Worm (Caenorhabditis elegans): ENCODE results near the gene pqn-54.

The pqn-54 gene

ce11 chrV:1499140-1499539 is 34.4 kb downstream of the pqn-54 start, which contains the start of gene sru-27:
Gene sru-27, plus strand, starts transcription at chrV:1499440.
- TF ChIP-seq nhr-11 (tag; optimal IDR thresholded peaks at IDR 0.05) (no peak), ama-1 (optimal IDR thresholded peaks at IDR 0.05) (no peak), aly-2 (tag; optimal IDR thresholded peaks at IDR 0.05) (no peak), elt-3 (tag; optimal IDR thresholded peaks at IDR 0.05) (no peak), ztf-4 (tag; optimal IDR thresholded peaks at IDR 0.05) (no peak)

DNA sequence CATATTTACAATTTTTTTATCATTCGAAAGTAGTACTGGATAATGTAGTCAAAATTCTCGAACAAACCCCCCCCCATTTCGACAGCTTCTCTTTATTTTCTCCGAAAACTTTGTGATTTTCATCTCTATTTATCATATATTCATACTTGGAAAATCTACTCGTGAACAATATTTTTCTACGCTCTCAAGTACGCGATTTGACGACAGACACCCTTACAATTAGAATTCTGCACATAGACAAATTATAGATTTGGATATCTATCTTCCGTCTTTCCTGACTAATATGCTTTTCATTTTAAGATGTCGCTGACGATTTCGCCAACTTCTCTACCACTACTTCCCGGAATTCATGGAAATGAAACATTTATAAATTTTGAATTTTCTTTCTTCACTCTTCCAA is 41.2 kb downstream of the pqn-54 start, which contains the start of gene sru-28:
Gene sru-28, plus strand, starts transcription at position 301 of the 400 bp plus-strand sequence.
- TF ChIP-seq ama-1 (optimal IDR thresholded peaks at IDR 0.05) (no peak), ceh-28 (tag; optimal IDR thresholded peaks at IDR 0.05) (no peak), nhr-28 (tag; optimal IDR thresholded peaks at IDR 0.05) (no peak), nhr-237 (tag; optimal IDR thresholded peaks at IDR 0.05) (no peak), ceh-82 (tag; optimal IDR thresholded peaks at IDR 0.05) (no peak), R02D3.7 (tag; optimal IDR thresholded peaks at IDR 0.05) (no peak), egl-5 (tag; optimal IDR thresholded peaks at IDR 0.05) (no peak)

DNA sequence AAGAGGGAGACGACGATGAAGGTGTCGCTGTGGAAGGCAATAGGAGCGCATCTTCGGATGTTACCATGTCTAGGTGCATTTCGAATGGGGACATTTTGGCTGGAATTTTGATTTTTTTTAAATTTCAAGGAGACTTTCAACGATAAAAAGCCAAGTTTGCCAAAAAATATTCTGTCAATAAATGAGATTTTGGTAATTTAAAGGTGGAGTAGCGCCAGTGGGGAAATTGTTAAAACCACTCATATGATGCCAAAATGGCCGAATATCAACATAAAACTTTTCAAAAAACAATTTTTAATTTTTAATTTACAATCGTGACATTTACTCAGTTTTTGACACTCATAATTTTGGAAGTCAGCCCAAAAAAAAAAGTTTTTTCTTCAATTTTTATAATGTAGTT is 46.7 kb downstream of the pqn-54 start, which contains the start of gene nhr-260:
Gene nhr-260, minus strand, starts transcription at position 101 of the 400 bp plus-strand sequence.
- TF ChIP-seq elt-3 (tag; optimal IDR thresholded peaks at IDR 0.05) (no peak), nhr-11 (tag; optimal IDR thresholded peaks at IDR 0.05) (no peak), ceh-28 (tag; optimal IDR thresholded peaks at IDR 0.05) (no peak), unc-39 (tag; optimal IDR thresholded peaks at IDR 0.05) (no peak), nhr-23 (tag; optimal IDR thresholded peaks at IDR 0.05) (no peak), sea-2 (GFP tag; optimal IDR thresholded peaks at IDR 0.05) (no peak), elt-1 (tag; optimal IDR thresholded peaks at IDR 0.05) (no peak), fkh-2 (tag; optimal IDR thresholded peaks at IDR 0.05) (no peak), ztf-4 (tag; optimal IDR thresholded peaks at IDR 0.05) (no peak), daf-12 (tag; optimal IDR thresholded peaks at IDR 0.05) (no peak), mdl-1 (tag; optimal IDR thresholded peaks at IDR 0.05) (no peak), ztf-11 (tag; optimal IDR thresholded peaks at IDR 0.05) (no peak), egl-5 (tag; optimal IDR thresholded peaks at IDR 0.05) (no peak)

All from whole organism, L3 larva.